Fruit fly (Drosophila melanogaster) whole organism, embryonic: ENCODE data around the gene Tao.

ENCODE experiments used
- B-H1 ChIP-seq: fragments of 200-800 bp; sonication (Bioruptor generic); IDR thresholded peaks from 3 replicates; pipeline ENCODE4 v1.3.6; 2022; ENCODE audit warnings: missing biosample characterization, missing genetic modification characterization
- Bgb ChIP-seq: fragments of 200-800 bp; sonication (Bioruptor generic); IDR thresholded peaks from 2 replicates; pipeline ENCODE4 v1.3.6; 2022; ENCODE audit warnings: missing biosample characterization, missing genetic modification characterization; ENCODE audit not compliant: partially characterized antibody
- CG1024 ChIP-seq: fragments of 200-800 bp; sonication (Bioruptor generic); IDR thresholded peaks from 2 replicates; pipeline ENCODE4 v1.3.6; 2022; ENCODE audit warnings: missing biosample characterization, missing genetic modification characterization
- CG10366 ChIP-seq: fragments of 200-800 bp; sonication (Bioruptor generic); IDR thresholded peaks from 2 replicates; pipeline ENCODE4 v1.3.6; 2022; ENCODE audit warnings: missing biosample characterization, missing genetic modification characterization
- CG10654 ChIP-seq: fragments of 200-800 bp; sonication (Bioruptor generic); optimal IDR thresholded peaks from 2 replicates; lab custom pipeline; 2016; ENCODE audit warnings: missing biosample characterization, missing genetic modification characterization
- CG11560 ChIP-seq: fragments of 200-800 bp; sonication (Bioruptor generic); IDR thresholded peaks from 3 replicates; pipeline ENCODE4 v1.3.6; 2022; ENCODE audit warnings: missing biosample characterization, missing genetic modification characterization
- CG12391 ChIP-seq: fragments of 200-800 bp; sonication (Bioruptor generic); optimal IDR thresholded peaks from 3 replicates; lab custom pipeline; 2018; ENCODE audit warnings: missing biosample characterization, mild to moderate bottlenecking, missing genetic modification characterization, moderate library complexity
- CG12769 ChIP-seq: fragments of 200-800 bp; sonication (Bioruptor generic); optimal IDR thresholded peaks from 2 replicates; lab custom pipeline; 2019; ENCODE audit warnings: missing biosample characterization, mild to moderate bottlenecking, missing genetic modification characterization, moderate library complexity
- CG13424 ChIP-seq: fragments of 200-800 bp; sonication (Bioruptor generic); optimal IDR thresholded peaks from 2 replicates; lab custom pipeline; 2019; ENCODE audit warnings: missing biosample characterization, mild to moderate bottlenecking, missing genetic modification characterization, moderate library complexity
- CG14667 ChIP-seq: fragments of 200-800 bp; sonication (Bioruptor generic); IDR thresholded peaks from 2 replicates; pipeline ENCODE4 v1.3.6; 2022; ENCODE audit warnings: missing biosample characterization, missing genetic modification characterization
- CG15011 ChIP-seq: fragments of 200-800 bp; sonication (Bioruptor generic); optimal IDR thresholded peaks from 3 replicates; lab custom pipeline; 2018; ENCODE audit warnings: missing biosample characterization, mild to moderate bottlenecking, missing genetic modification characterization
- CG1529 ChIP-seq: fragments of 200-800 bp; sonication (Bioruptor generic); optimal IDR thresholded peaks from 3 replicates; lab custom pipeline; 2018; ENCODE audit warnings: missing biosample characterization, missing genetic modification characterization
- CG15696 ChIP-seq: fragments of 200-800 bp; sonication (Bioruptor generic); optimal IDR thresholded peaks from 2 replicates; lab custom pipeline; 2019; ENCODE audit warnings: missing biosample characterization, mild to moderate bottlenecking, missing genetic modification characterization, moderate library complexity
- CG1647 ChIP-seq: fragments of 200-800 bp; sonication (Bioruptor generic); optimal IDR thresholded peaks from 3 replicates; lab custom pipeline; 2016; ENCODE audit warnings: missing biosample characterization, missing genetic modification characterization
- CG17385 ChIP-seq: fragments of 200-800 bp; sonication (Bioruptor generic); optimal IDR thresholded peaks from 3 replicates; lab custom pipeline; 2018; ENCODE audit warnings: missing biosample characterization, mild to moderate bottlenecking, missing genetic modification characterization
- CG1832 ChIP-seq: fragments of 200-800 bp; sonication (Bioruptor generic); optimal IDR thresholded peaks from 2 replicates; lab custom pipeline; 2017; ENCODE audit warnings: missing biosample characterization, mild to moderate bottlenecking, missing genetic modification characterization, inconsistent platforms
- CG18599 ChIP-seq: fragments of 200-800 bp; sonication (Bioruptor generic); optimal IDR thresholded peaks from 3 replicates; lab custom pipeline; 2017; ENCODE audit warnings: missing biosample characterization, missing genetic modification characterization, mild to moderate bottlenecking, moderate library complexity, missing genetic modification reagents
- CG3065 ChIP-seq: fragments of 200-800 bp; sonication (Bioruptor generic); optimal IDR thresholded peaks from 2 replicates; lab custom pipeline; 2016; ENCODE audit warnings: missing biosample characterization, missing genetic modification characterization
- CG31388 ChIP-seq: fragments of 200-800 bp; sonication (Bioruptor generic); optimal IDR thresholded peaks from 2 replicates; lab custom pipeline; 2016; ENCODE audit warnings: missing biosample characterization, missing genetic modification characterization
- CG3847 ChIP-seq: fragments of 200-800 bp; sonication (Bioruptor generic); IDR thresholded peaks from 2 replicates; pipeline ENCODE4 v1.3.6; 2022; ENCODE audit warnings: missing biosample characterization, missing genetic modification characterization
- CG4424 ChIP-seq: fragments of 200-800 bp; sonication (Bioruptor generic); optimal IDR thresholded peaks from 3 replicates; lab custom pipeline; 2016; ENCODE audit warnings: missing biosample characterization, missing genetic modification characterization
- CG7839 ChIP-seq: fragments of 200-800 bp; sonication (Bioruptor generic); optimal IDR thresholded peaks from 3 replicates; lab custom pipeline; 2018; ENCODE audit warnings: missing biosample characterization, mild to moderate bottlenecking, missing genetic modification characterization, moderate library complexity
- CG8089 ChIP-seq: fragments of 200-800 bp; sonication (Bioruptor generic); optimal IDR thresholded peaks from 3 replicates; lab custom pipeline; 2016; ENCODE audit warnings: missing biosample characterization, missing genetic modification characterization
- CG9817 ChIP-seq: fragments of 200-800 bp; sonication (Bioruptor generic); optimal IDR thresholded peaks from 2 replicates; lab custom pipeline; 2018; ENCODE audit warnings: missing biosample characterization, mild to moderate bottlenecking, missing genetic modification characterization, moderate library complexity
- CHES-1-like ChIP-seq: fragments of 200-800 bp; sonication (Bioruptor generic); optimal IDR thresholded peaks from 2 replicates; lab custom pipeline; 2016; ENCODE audit warnings: missing biosample characterization, missing genetic modification characterization
- Fer1 ChIP-seq: fragments of 200-800 bp; sonication (Bioruptor generic); optimal IDR thresholded peaks from 2 replicates; lab custom pipeline; 2017; ENCODE audit warnings: missing biosample characterization, mild to moderate bottlenecking, missing genetic modification characterization
- H15 ChIP-seq: fragments of 200-800 bp; sonication (Bioruptor generic); IDR thresholded peaks from 3 replicates; pipeline ENCODE4 v1.3.6; 2022; ENCODE audit warnings: missing biosample characterization, missing genetic modification characterization
- HHEX ChIP-seq: fragments of 200-800 bp; sonication (Bioruptor generic); optimal IDR thresholded peaks from 3 replicates; lab custom pipeline; 2017; ENCODE audit warnings: missing biosample characterization, mild to moderate bottlenecking, missing genetic modification characterization, missing genetic modification reagents
- HLHmδ ChIP-seq: fragments of 200-800 bp; sonication (Bioruptor generic); optimal IDR thresholded peaks from 2 replicates; lab custom pipeline; 2018; ENCODE audit warnings: missing biosample characterization, mild to moderate bottlenecking, missing genetic modification characterization, moderate library complexity
- Hmx ChIP-seq: fragments of 200-800 bp; sonication (Bioruptor generic); optimal IDR thresholded peaks from 2 replicates; lab custom pipeline; 2016; ENCODE audit warnings: missing biosample characterization, missing genetic modification characterization
- Max ChIP-seq: fragments of 200-800 bp; sonication (Bioruptor generic); optimal IDR thresholded peaks from 2 replicates; lab custom pipeline; 2016; ENCODE audit warnings: missing biosample characterization, mild to moderate bottlenecking, missing genetic modification characterization
- Med ChIP-seq: fragments of 200-800 bp; sonication (Bioruptor generic); peaks from one replicate; lab custom pipeline; 2016; ENCODE audit warnings: missing biosample characterization, missing genetic modification characterization, mild to moderate bottlenecking, inconsistent platforms, moderate library complexity
- Nf-YC ChIP-seq: fragments of 200-800 bp; optimal IDR thresholded peaks from 3 replicates; lab custom pipeline; 2019; ENCODE audit warnings: missing biosample characterization, mild to moderate bottlenecking, missing genetic modification characterization, moderate library complexity
- Opbp ChIP-seq: fragments of 200-800 bp; sonication (Bioruptor generic); IDR thresholded peaks from 3 replicates; pipeline ENCODE4 v1.3.6; 2022; ENCODE audit warnings: missing biosample characterization, missing genetic modification characterization; ENCODE audit not compliant: partially characterized antibody
- Sin3A ChIP-seq: fragments of >200 bp; optimal IDR thresholded peaks from 2 replicates; lab custom pipeline; 2018
- Vsx1 ChIP-seq: fragments of 200-800 bp; sonication (Bioruptor generic); optimal IDR thresholded peaks from 2 replicates; lab custom pipeline; 2017; ENCODE audit warnings: missing biosample characterization, mild to moderate bottlenecking, missing genetic modification characterization, missing genetic modification reagents
- bcd ChIP-seq: fragments of 200-800 bp; sonication (Bioruptor generic); optimal IDR thresholded peaks from 2 replicates; lab custom pipeline; 2017; ENCODE audit warnings: missing biosample characterization, mild to moderate bottlenecking, missing genetic modification characterization
- cas ChIP-seq: fragments of 200-800 bp; sonication (Bioruptor generic); IDR thresholded peaks from 2 replicates; pipeline ENCODE4 v1.3.6; 2022; ENCODE audit warnings: missing biosample characterization, missing genetic modification characterization
- gsb ChIP-seq: fragments of 200-800 bp; sonication (Bioruptor generic); IDR thresholded peaks from 2 replicates; pipeline ENCODE4 v1.3.6; 2022; ENCODE audit warnings: missing biosample characterization, missing genetic modification characterization
- ind ChIP-seq: fragments of 200-800 bp; sonication (Bioruptor generic); optimal IDR thresholded peaks from 3 replicates; lab custom pipeline; 2016; ENCODE audit warnings: missing biosample characterization, missing genetic modification characterization
- insv ChIP-seq, 2 experiments: fragments of 200-800 bp; sonication (Bioruptor generic); optimal IDR thresholded peaks; 3 replicates each; lab custom pipeline; 2016 to 2018; ENCODE audit warnings: missing biosample characterization in 2 of 2, missing genetic modification characterization in 2 of 2
- lov ChIP-seq, 2 experiments: fragments of 200-800 bp in 1 of 2; fragments of >200 bp in 1 of 2; sonication (Bioruptor generic) in 1 of 2; IDR thresholded peaks in 1 of 2; optimal IDR thresholded peaks in 1 of 2; 2 replicates in 1 of 2; 3 replicates in 1 of 2; pipeline versions ENCODE4 v1.3.6 to Lab custom; 2017 to 2022; ENCODE audit warnings: missing biosample characterization in 1 of 2, missing genetic modification characterization in 1 of 2
- maf-S ChIP-seq: fragments of 200-800 bp; sonication (Bioruptor generic); optimal IDR thresholded peaks from 2 replicates; lab custom pipeline; 2016; ENCODE audit warnings: missing biosample characterization, missing genetic modification characterization
- nerfin-2 ChIP-seq: fragments of 200-800 bp; sonication (Bioruptor generic); IDR thresholded peaks from 2 replicates; pipeline ENCODE4 v1.3.6; 2022; ENCODE audit warnings: missing biosample characterization, missing genetic modification characterization; ENCODE audit not compliant: partially characterized antibody
- pb ChIP-seq: fragments of 200-800 bp; sonication (Bioruptor generic); optimal IDR thresholded peaks from 3 replicates; lab custom pipeline; 2016; ENCODE audit warnings: missing biosample characterization, missing genetic modification characterization
- row ChIP-seq: fragments of 200-800 bp; sonication (Bioruptor generic); IDR thresholded peaks from 3 replicates; pipeline ENCODE4 v1.3.6; 2022; ENCODE audit warnings: missing biosample characterization, missing genetic modification characterization
- schlank ChIP-seq: fragments of 200-800 bp; sonication (Bioruptor generic); optimal IDR thresholded peaks from 2 replicates; lab custom pipeline; 2018; ENCODE audit warnings: missing biosample characterization, mild to moderate bottlenecking, missing genetic modification characterization
- slou ChIP-seq: fragments of 200-800 bp; sonication (Bioruptor generic); optimal IDR thresholded peaks from 3 replicates; lab custom pipeline; 2016; ENCODE audit warnings: missing biosample characterization, missing genetic modification characterization
- ssp ChIP-seq: fragments of 200-800 bp; sonication (Bioruptor generic); IDR thresholded peaks from 2 replicates; pipeline ENCODE4 v1.3.6; 2022; ENCODE audit warnings: missing biosample characterization, missing genetic modification characterization
- toy ChIP-seq: fragments of 200-800 bp; sonication (Bioruptor generic); IDR thresholded peaks from 2 replicates; pipeline ENCODE4 v1.3.6; 2022; ENCODE audit warnings: missing biosample characterization, missing genetic modification characterization
- vfl ChIP-seq: fragments of 200-800 bp; sonication (Bioruptor generic); optimal IDR thresholded peaks from 2 replicates; lab custom pipeline; 2016; ENCODE audit warnings: missing biosample characterization, missing genetic modification characterization

Tao gene

dm6 chrX:19613473-19613872, 33.9 kb upstream of the Tao start (continued):
- peak; percentile 86 for TF ChIP-seq HLHmδ
- TF ChIP-seq CG13424 (tag; lab: Kevin White, UChicago): peak; percentile 20
- no peak for TF ChIP-seq CG9817 (tag; lab: Kevin White, UChicago)
- TF ChIP-seq CG1647: no peak
- no peak for TF ChIP-seq CG3847 (GFP tag; lab: Robert Waterston, UW)
- TF ChIP-seq H15: no peak
- peak; percentile 24 for TF ChIP-seq CHES-1-like (GFP tag; lab: Kevin White, UChicago)
- no peak for TF ChIP-seq CG10366 (GFP tag; lab: Robert Waterston, UW)
- peak; percentile 21 for TF ChIP-seq CG4424 (GFP tag; lab: Kevin White, UChicago)
- TF ChIP-seq ssp: no peak
- no peak for TF ChIP-seq CG15011 (GFP tag; lab: Kevin White, UChicago)
- no peak for TF ChIP-seq CG11560
- TF ChIP-seq Sin3A (lab: Kevin White, UChicago): no peak
- no peak for TF ChIP-seq CG18599 (GFP tag; lab: Kevin White, UChicago)
- no peak for TF ChIP-seq nerfin-2
- TF ChIP-seq Opbp (GFP tag; lab: Robert Waterston, UW): peak; percentile 17; the same call in 1 of the 3 replicates
- peak; percentile 39 for TF ChIP-seq bcd (GFP tag; lab: Kevin White, UChicago)
- TF ChIP-seq CG8089: no peak
- no peak for TF ChIP-seq Hmx (GFP tag; lab: Kevin White, UChicago)
- no peak for TF ChIP-seq Vsx1
- no peak for TF ChIP-seq CG1529 (GFP tag; lab: Kevin White, UChicago)
- TF ChIP-seq CG15696 (tag; lab: Kevin White, UChicago): no peak
- no peak for TF ChIP-seq ind
- peak; percentile 44; the same call in 1 of the 2 replicates for TF ChIP-seq CG1024 (GFP tag; lab: Robert Waterston, UW)
- no peak for TF ChIP-seq toy (GFP tag; lab: Robert Waterston, UW)
- TF ChIP-seq HHEX (GFP tag; lab: Kevin White, UChicago): peak; percentile 64
- TF ChIP-seq Med (GFP tag; lab: Kevin White, UChicago): peak; percentile 90
- TF ChIP-seq pb (GFP tag; lab: Kevin White, UChicago): peak; percentile 57
- no peak; the same call in 2 of the 3 replicates for TF ChIP-seq row
- 0 out of 2 replicates have a peak, but pooled peaks have one; percentile 9 for TF ChIP-seq gsb
- TF ChIP-seq Nf-YC (tag; lab: Kevin White, UChicago): peak; percentile 55
- TF ChIP-seq lov (optimal IDR thresholded peaks at IDR 0.05; lab: Kevin White, UChicago): no peak
- TF ChIP-seq lov (GFP tag; IDR thresholded peaks at IDR 0.05; lab: Robert Waterston, UW): no peak; the same call in 2 of the 3 replicates
- TF ChIP-seq CG10654 (GFP tag; lab: Kevin White, UChicago): no peak
- TF ChIP-seq B-H1 (GFP tag; lab: Robert Waterston, UW): no peak
- TF ChIP-seq CG31388 (GFP tag; lab: Kevin White, UChicago): no peak
- TF ChIP-seq CG12769 (tag; lab: Kevin White, UChicago): no peak
- TF ChIP-seq CG17385: peak; percentile 73
- no peak for TF ChIP-seq cas
- TF ChIP-seq Bgb (GFP tag; lab: Robert Waterston, UW): no peak
- TF ChIP-seq CG7839 (tag; lab: Kevin White, UChicago): no peak
- no peak for TF ChIP-seq Max (GFP tag; lab: Kevin White, UChicago)
- peak; percentile 61 for TF ChIP-seq CG12391 (tag; lab: Kevin White, UChicago)
- TF ChIP-seq CG14667: no peak
- no peak for TF ChIP-seq CG1832 (GFP tag; lab: Kevin White, UChicago)
- peak; percentile 71 for TF ChIP-seq schlank (tag; lab: Kevin White, UChicago)
- TF ChIP-seq maf-S (GFP tag; lab: Kevin White, UChicago): no peak
- no peak for TF ChIP-seq vfl
- TF ChIP-seq slou (GFP tag; lab: Kevin White, UChicago): no peak
- no peak for TF ChIP-seq CG3065 (GFP tag; lab: Kevin White, UChicago)
- TF ChIP-seq insv (GFP tag; optimal IDR thresholded peaks at IDR 0.05; lab: Kevin White, UChicago): peak in 1 of 2 experiments; percentile 37
- TF ChIP-seq Fer1 (GFP tag; lab: Kevin White, UChicago): peak; percentile 84
